Worm (Caenorhabditis elegans) whole organism, L4 larva: Measurements from ENCODE around the gene usp-50.

Experiments used
- F10B5.3 ChIP-seq: sonication (generic microtip); optimal IDR thresholded peaks from 2 replicates; lab custom pipeline; 2016; ENCODE audit warnings: mild to moderate bottlenecking, missing genetic modification characterization, missing compliant biosample characterization
- F26F4.8 ChIP-seq: fragments of 200-800 bp; sonication (Bioruptor generic); conservative IDR thresholded peaks from 2 replicates; pipeline ENCODE4 v1.3.6; 2022; ENCODE audit warnings: missing genetic modification characterization, missing compliant biosample characterization
- F44E2.7 ChIP-seq: fragments of 200-800 bp; sonication (Bioruptor generic); IDR thresholded peaks from 2 replicates; pipeline ENCODE4 v2.1.2; 2022; ENCODE audit warnings: missing genetic modification characterization, missing compliant biosample characterization
- F49E8.2 ChIP-seq: sonication (generic microtip); optimal IDR thresholded peaks from 2 replicates; lab custom pipeline; 2016; ENCODE audit warnings: missing compliant biosample characterization, mild to moderate bottlenecking, missing genetic modification characterization, borderline replicate concordance
- T20F7.1 ChIP-seq: fragments of 200-800 bp; sonication (Bioruptor generic); optimal IDR thresholded peaks from 2 replicates; lab custom pipeline; 2018; ENCODE audit warnings: mild to moderate bottlenecking, missing genetic modification characterization, missing compliant biosample characterization
- T26A8.4 ChIP-seq: fragments of 200-800 bp; sonication (Bioruptor generic); IDR thresholded peaks from 2 replicates; pipeline ENCODE4 v1.3.6; 2022; ENCODE audit warnings: missing genetic modification characterization, missing compliant biosample characterization
- Y105C5A.15 ChIP-seq: fragments of 200-800 bp; sonication (Bioruptor generic); IDR thresholded peaks from 2 replicates; pipeline ENCODE4 v1.3.6; 2022; ENCODE audit warnings: missing genetic modification characterization, missing compliant biosample characterization
- Y75B8A.6 ChIP-seq: fragments of 200-800 bp; sonication (Bioruptor generic); IDR thresholded peaks from 2 replicates; pipeline ENCODE4 v1.3.6; 2022; ENCODE audit warnings: missing genetic modification reagents, missing genetic modification characterization, missing compliant biosample characterization
- aha-1 ChIP-seq: fragments of 150-350 bp; peaks from one replicate; lab custom pipeline; 2014; ENCODE audit warnings: missing biosample characterization, missing genetic modification characterization
- aly-2 ChIP-seq: sonication (generic microtip); optimal IDR thresholded peaks from 2 replicates; lab custom pipeline; 2018; ENCODE audit warnings: missing biosample characterization, missing genetic modification characterization
- ama-1 ChIP-seq: fragments of 150-350 bp; optimal IDR thresholded peaks from 2 replicates; lab custom pipeline; 2014; ENCODE audit warnings: inconsistent platforms, mixed read lengths
- attf-4 ChIP-seq: sonication (generic microtip); optimal IDR thresholded peaks from 3 replicates; lab custom pipeline; 2017; ENCODE audit warnings: missing biosample characterization, missing genetic modification characterization
- ceh-82 ChIP-seq: sonication (generic microtip); optimal IDR thresholded peaks from 2 replicates; lab custom pipeline; 2017; ENCODE audit warnings: missing biosample characterization, missing genetic modification characterization
- ces-1 ChIP-seq: fragments of 150-350 bp; sonication (generic microtip); optimal IDR thresholded peaks from 4 replicates; lab custom pipeline; 2014; ENCODE audit warnings: missing biosample characterization, missing genetic modification reagents, missing genetic modification characterization
- daf-12 ChIP-seq: fragments of 150-350 bp; optimal IDR thresholded peaks from 2 replicates; lab custom pipeline; 2014; ENCODE audit warnings: missing biosample characterization, missing genetic modification reagents, missing genetic modification characterization
- daf-8 ChIP-seq: fragments of 200-800 bp; sonication (Bioruptor generic); IDR thresholded peaks from 2 replicates; pipeline ENCODE4 v1.3.6; 2022; ENCODE audit warnings: missing genetic modification characterization, missing compliant biosample characterization
- dpl-1 ChIP-seq: fragments of 150-350 bp; optimal IDR thresholded peaks from 2 replicates; lab custom pipeline; 2014; ENCODE audit warnings: missing biosample characterization, missing genetic modification reagents, missing genetic modification characterization
- dve-1 ChIP-seq: sonication (generic microtip); optimal IDR thresholded peaks from 2 replicates; lab custom pipeline; 2017; ENCODE audit warnings: antibody characterized with exemption, mild to moderate bottlenecking, missing genetic modification characterization, missing compliant biosample characterization; ENCODE audit not compliant: insufficient read depth
- egl-27 ChIP-seq: sonication (generic microtip); optimal IDR thresholded peaks from 3 replicates; lab custom pipeline; 2017; ENCODE audit warnings: missing biosample characterization, missing genetic modification reagents, missing genetic modification characterization
- fos-1 ChIP-seq: fragments of 150-350 bp; optimal IDR thresholded peaks from 2 replicates; lab custom pipeline; 2014; ENCODE audit warnings: missing biosample characterization, missing genetic modification characterization
- hlh-11 ChIP-seq: fragments of 200-800 bp; sonication (Bioruptor generic); optimal IDR thresholded peaks from 2 replicates; lab custom pipeline; 2018; ENCODE audit warnings: mild to moderate bottlenecking, missing genetic modification characterization, missing compliant biosample characterization
- hlh-30 ChIP-seq: sonication (generic microtip); optimal IDR thresholded peaks from 2 replicates; lab custom pipeline; 2017; ENCODE audit warnings: antibody characterized with exemption, mild to moderate bottlenecking, missing genetic modification characterization, missing compliant biosample characterization; ENCODE audit not compliant: insufficient read depth
- hmg-1.1 ChIP-seq: fragments of 200-800 bp; sonication (Bioruptor generic); IDR thresholded peaks from 2 replicates; pipeline ENCODE4 v1.3.6; 2022; ENCODE audit warnings: missing genetic modification reagents, missing genetic modification characterization, missing compliant biosample characterization
- lin-13 ChIP-seq: fragments of 150-350 bp; optimal IDR thresholded peaks from 2 replicates; lab custom pipeline; 2014; ENCODE audit warnings: missing biosample characterization, missing genetic modification reagents, missing genetic modification characterization
- lir-3 ChIP-seq: sonication (generic microtip); optimal IDR thresholded peaks from 2 replicates; lab custom pipeline; 2016; ENCODE audit warnings: mild to moderate bottlenecking, missing genetic modification characterization, missing compliant biosample characterization
- lsy-2 ChIP-seq, 2 experiments: fragments of 150-350 bp in 1 of 2; sonication (generic microtip) in 1 of 2; optimal IDR thresholded peaks; 2 replicates each; lab custom pipeline; 2014 to 2017; ENCODE audit warnings: missing biosample characterization in 2 of 2, missing genetic modification characterization in 2 of 2
- madf-9 ChIP-seq: fragments of 200-800 bp; sonication (Bioruptor generic); conservative IDR thresholded peaks from 2 replicates; pipeline ENCODE4 v1.3.6; 2022; ENCODE audit warnings: missing genetic modification reagents, missing genetic modification characterization, missing compliant biosample characterization
- mdl-1 ChIP-seq, 2 experiments: fragments of 150-350 bp in 1 of 2; sonication (generic microtip) in 1 of 2; optimal IDR thresholded peaks; 2 replicates each; lab custom pipeline; 2014 to 2017; ENCODE audit warnings: missing biosample characterization in 2 of 2, missing genetic modification characterization in 2 of 2
- mdt-29 ChIP-seq: fragments of 200-800 bp; sonication (Bioruptor generic); IDR thresholded peaks from 2 replicates; pipeline ENCODE4 v1.3.6; 2022; ENCODE audit warnings: missing genetic modification reagents, missing genetic modification characterization, missing compliant biosample characterization
- mep-1 ChIP-seq: fragments of 150-350 bp; sonication (generic microtip); optimal IDR thresholded peaks from 3 replicates; lab custom pipeline; 2014; ENCODE audit warnings: missing biosample characterization, missing genetic modification characterization
- nhr-10 ChIP-seq: fragments of 150-350 bp; optimal IDR thresholded peaks from 2 replicates; lab custom pipeline; 2014; ENCODE audit warnings: missing biosample characterization, missing genetic modification characterization
- nhr-11 ChIP-seq: fragments of 150-350 bp; optimal IDR thresholded peaks from 2 replicates; lab custom pipeline; 2014; ENCODE audit warnings: missing biosample characterization, missing genetic modification characterization
- nhr-25 ChIP-seq: sonication (generic microtip); optimal IDR thresholded peaks from 2 replicates; lab custom pipeline; 2017; ENCODE audit warnings: missing genetic modification characterization, mild to moderate bottlenecking, missing compliant biosample characterization, antibody characterized with exemption, moderate library complexity, borderline replicate concordance; ENCODE audit not compliant: insufficient read depth
- nhr-28 ChIP-seq: fragments of 150-350 bp; optimal IDR thresholded peaks from 2 replicates; lab custom pipeline; 2014; ENCODE audit warnings: missing biosample characterization, missing genetic modification characterization
- nhr-42 ChIP-seq: fragments of 200-800 bp; sonication (Bioruptor generic); IDR thresholded peaks from 2 replicates; pipeline ENCODE4 v1.3.6; 2022; ENCODE audit warnings: missing genetic modification characterization, missing compliant biosample characterization
- nhr-6 ChIP-seq: fragments of 150-350 bp; optimal IDR thresholded peaks from 2 replicates; lab custom pipeline; 2014; ENCODE audit warnings: missing biosample characterization, missing genetic modification characterization
- nhr-76 ChIP-seq: fragments of 150-350 bp; optimal IDR thresholded peaks from 2 replicates; lab custom pipeline; 2014; ENCODE audit warnings: missing biosample characterization, missing genetic modification characterization
- php-3 ChIP-seq: fragments of 200-800 bp; sonication (Bioruptor generic); IDR thresholded peaks from 2 replicates; pipeline ENCODE4 v1.3.6; 2022; ENCODE audit warnings: missing genetic modification reagents, missing genetic modification characterization, missing compliant biosample characterization
- rbr-2 ChIP-seq: sonication (generic microtip); optimal IDR thresholded peaks from 2 replicates; lab custom pipeline; 2016; ENCODE audit warnings: missing genotype, missing genetic modification characterization, missing compliant biosample characterization
- set-16 ChIP-seq: fragments of 200-800 bp; sonication (Bioruptor generic); IDR thresholded peaks from 2 replicates; pipeline ENCODE4 v1.3.6; 2022; ENCODE audit warnings: missing genetic modification reagents, missing genetic modification characterization, missing compliant biosample characterization
- tra-1 ChIP-seq: fragments of 200-800 bp; sonication (Bioruptor generic); IDR thresholded peaks from 2 replicates; pipeline ENCODE4 v1.3.6; 2022; ENCODE audit warnings: missing genetic modification reagents, missing genetic modification characterization, missing compliant biosample characterization
- unc-62 ChIP-seq, 3 experiments: fragments of 150-350 bp in 1 of 3; sonication (generic microtip); optimal IDR thresholded peaks in 2 of 3; peaks in 1 of 3; 1 replicate in 1 of 3; 2 replicates in 2 of 3; lab custom pipeline; 2014 to 2017; ENCODE audit warnings: missing biosample characterization in 3 of 3, missing genetic modification characterization in 3 of 3, missing genetic modification reagents in 3 of 3, missing genotype in 1 of 3
- zag-1 ChIP-seq: fragments of 150-350 bp; optimal IDR thresholded peaks from 2 replicates; lab custom pipeline; 2014; ENCODE audit warnings: missing biosample characterization, missing genetic modification characterization
- zfp-3 ChIP-seq: fragments of 200-800 bp; sonication (Bioruptor generic); conservative IDR thresholded peaks from 2 replicates; pipeline ENCODE4 v1.3.6; 2022; ENCODE audit warnings: missing genetic modification reagents, missing genetic modification characterization, missing compliant biosample characterization
- zip-2 ChIP-seq: fragments of 150-350 bp; optimal IDR thresholded peaks from 2 replicates; lab custom pipeline; 2014; ENCODE audit warnings: missing biosample characterization, missing genetic modification characterization
- ztf-7 ChIP-seq: fragments of 150-350 bp; optimal IDR thresholded peaks from 2 replicates; lab custom pipeline; 2014; ENCODE audit warnings: missing biosample characterization, missing genetic modification characterization

usp-50 gene

DNA sequence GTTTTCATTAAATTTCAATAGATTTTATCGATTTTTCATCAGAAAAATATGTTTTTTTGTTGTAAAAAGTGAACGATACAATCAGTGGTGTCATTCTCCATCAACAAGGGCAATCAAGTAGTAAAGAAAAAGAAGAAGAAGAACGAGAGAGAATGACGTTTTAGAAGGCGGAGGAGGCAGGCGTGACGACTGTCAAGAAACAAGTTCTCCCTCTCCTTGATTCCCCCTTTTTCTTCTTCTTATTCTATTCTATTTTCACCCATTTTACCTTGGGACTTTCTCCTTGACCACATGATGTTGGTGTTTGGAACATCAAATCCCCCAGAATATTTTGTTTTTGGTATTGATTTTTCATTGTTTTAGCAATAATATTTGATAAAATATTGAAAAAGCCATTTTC lies 19.0 kb upstream of the usp-50 start (continued):
- no peak for TF ChIP-seq F10B5.3
- TF ChIP-seq dpl-1: no peak
- no peak for TF ChIP-seq F44E2.7 (GFP tag; lab: Robert Waterston, UW)
- TF ChIP-seq T26A8.4 (GFP tag; lab: Robert Waterston, UW): no peak
- no peak for TF ChIP-seq ces-1 (GFP tag; lab: Kevin White, UChicago)
- TF ChIP-seq unc-62 (GFP tag; optimal IDR thresholded peaks at IDR 0.05 in 1 of 2; lab: Kevin White, UChicago): peak in 1 of 2 experiments; percentile 95
- TF ChIP-seq unc-62 (tag; optimal IDR thresholded peaks at IDR 0.05; lab: Kevin White, UChicago): no peak
- TF ChIP-seq ceh-82 (tag; lab: Kevin White, UChicago): no peak
- TF ChIP-seq Y105C5A.15 (GFP tag; lab: Robert Waterston, UW): no peak
- no peak for TF ChIP-seq F26F4.8 (GFP tag; lab: Robert Waterston, UW)
- TF ChIP-seq mdl-1 (tag; optimal IDR thresholded peaks at IDR 0.05; lab: Kevin White, UChicago): peak in 1 of 2 experiments; percentile 50
- TF ChIP-seq attf-4 (tag; lab: Kevin White, UChicago): no peak
- TF ChIP-seq php-3 (GFP tag; lab: Robert Waterston, UW): no peak
- no peak for TF ChIP-seq ztf-7 (tag; lab: Kevin White, UChicago)
- TF ChIP-seq Y75B8A.6 (GFP tag; lab: Robert Waterston, UW): no peak
- peak; percentile 18 for TF ChIP-seq hlh-11
- no peak for TF ChIP-seq F49E8.2 (tag; lab: Kevin White, UChicago)
- no peak for TF ChIP-seq lir-3 (tag; lab: Kevin White, UChicago)
- no peak for TF ChIP-seq rbr-2 (tag; lab: Kevin White, UChicago)
- TF ChIP-seq ama-1: no peak
- TF ChIP-seq daf-12: no peak
- no peak for TF ChIP-seq egl-27 (tag; lab: Kevin White, UChicago)
- no peak for TF ChIP-seq mdt-29
- TF ChIP-seq zfp-3 (GFP tag; lab: Robert Waterston, UW): no peak
- no peak for TF ChIP-seq set-16 (GFP tag; lab: Robert Waterston, UW)
- no peak for TF ChIP-seq nhr-10
- no peak for TF ChIP-seq T20F7.1
- no peak for TF ChIP-seq nhr-76 (tag; lab: Kevin White, UChicago)
- TF ChIP-seq aly-2 (tag; lab: Kevin White, UChicago): no peak
- TF ChIP-seq nhr-25 (tag; lab: Kevin White, UChicago): peak; percentile 76
- TF ChIP-seq tra-1 (GFP tag; lab: Robert Waterston, UW): no peak
- TF ChIP-seq nhr-28 (tag; lab: Kevin White, UChicago): peak; percentile 46
- TF ChIP-seq, all 104 proteins: peak for 8

DNA sequence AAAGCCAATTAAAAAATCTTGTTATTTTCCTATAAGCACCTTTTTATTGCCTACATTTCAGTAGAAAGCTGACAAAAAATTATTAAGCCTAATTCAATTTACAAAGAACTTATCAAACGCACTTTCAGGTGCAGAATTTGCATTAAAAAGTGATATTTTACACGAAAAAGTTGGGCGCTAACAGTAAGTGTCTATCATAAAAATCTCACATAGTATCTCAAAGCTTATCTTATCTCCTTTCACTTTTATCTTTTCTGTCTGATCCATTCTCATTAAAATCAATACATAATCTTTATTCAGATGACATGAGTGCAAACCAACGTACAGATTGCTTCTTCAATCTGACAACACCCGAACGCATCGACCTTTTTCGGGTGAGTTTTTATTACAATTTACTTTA lies 14.7 kb upstream of the usp-50 start, which contains the start of gene dcar-1:
TSS of gene dcar-1 (plus strand) at position 301 of the 400 bp plus-strand sequence.
- TF ChIP-seq T26A8.4 (GFP tag; lab: Robert Waterston, UW) (no peak), ceh-82 (tag; lab: Kevin White, UChicago) (no peak), fos-1 (no peak)

DNA sequence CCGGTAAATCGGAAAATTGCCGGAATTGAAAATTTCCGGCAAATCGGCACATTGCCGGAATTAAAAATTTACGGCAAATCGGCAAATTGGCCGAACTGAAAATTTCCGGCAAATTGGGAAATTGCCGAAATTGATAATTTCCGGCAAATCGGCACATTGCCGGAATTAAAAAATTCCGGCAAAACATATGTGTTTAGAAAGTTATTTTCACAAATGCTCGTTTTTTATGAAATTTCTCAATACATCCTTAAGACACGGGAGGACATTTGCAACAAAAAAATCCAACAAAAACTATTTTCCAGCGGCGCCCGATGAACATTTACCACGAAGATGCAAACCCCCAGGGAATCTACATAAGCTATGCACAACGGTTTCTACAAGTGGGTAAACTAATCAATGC lies 6.0 kb upstream of the usp-50 start, which contains the start of gene C06H5.8:
TSS of gene C06H5.8 (plus strand) at position 301 of the 400 bp plus-strand sequence.
- TF ChIP-seq mep-1 (no peak), nhr-76 (tag; lab: Kevin White, UChicago) (no peak), unc-62 (GFP tag; optimal IDR thresholded peaks at IDR 0.05 in 1 of 2; lab: Kevin White, UChicago) (no peak), unc-62 (tag; optimal IDR thresholded peaks at IDR 0.05; lab: Kevin White, UChicago) (no peak), zfp-3 (GFP tag; lab: Robert Waterston, UW) (no peak), F10B5.3 (no peak), madf-9 (no peak)
- TF ChIP-seq, all 104 proteins: peak for 0

DNA sequence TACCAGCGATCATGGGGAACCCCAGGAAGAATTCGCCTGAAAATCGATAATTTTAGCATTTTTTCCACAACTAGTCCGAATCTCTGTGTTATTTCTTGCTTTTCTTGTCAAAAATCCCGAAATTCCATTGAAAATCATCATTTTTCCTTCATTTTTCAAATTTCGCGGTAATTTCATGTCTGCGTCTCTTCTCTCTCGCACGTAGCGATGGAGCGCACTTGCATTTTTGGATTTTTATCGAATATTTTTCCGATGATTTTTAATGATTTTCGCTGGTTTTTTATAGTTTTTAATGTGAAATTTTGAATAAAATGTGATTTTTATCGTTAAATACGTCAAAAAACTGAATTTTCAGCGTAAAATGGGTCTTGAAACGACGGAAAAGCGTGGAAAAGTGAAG lies 3.3 kb upstream of the usp-50 start, which contains the start of gene E01B7.2:
TSS of gene E01B7.2 (plus strand) at position 350 of the 400 bp plus-strand sequence.
- TF ChIP-seq unc-62 (GFP tag; optimal IDR thresholded peaks at IDR 0.05 in 1 of 2; lab: Kevin White, UChicago) (peak in 1 of 2 experiments; percentile 76), unc-62 (tag; optimal IDR thresholded peaks at IDR 0.05; lab: Kevin White, UChicago) (no peak), hmg-1.1 (GFP tag; lab: Robert Waterston, UW) (0 out of 2 replicates have a peak, but pooled peaks have one; percentile 22), hlh-30 (tag; lab: Kevin White, UChicago) (peak; percentile 60), nhr-11 (peak; percentile 22), dve-1 (tag; lab: Kevin White, UChicago) (peak; percentile 78), lsy-2 (tag; optimal IDR thresholded peaks at IDR 0.05; lab: Kevin White, UChicago) (peak in 1 of 2 experiments; percentile 88), lin-13 (peak; percentile 59), nhr-42 (0 out of 2 replicates have a peak, but pooled peaks have one; percentile 6), daf-8 (GFP tag; lab: Robert Waterston, UW) (no peak), set-16 (GFP tag; lab: Robert Waterston, UW) (no peak), zip-2 (tag; lab: Kevin White, UChicago) (no peak), nhr-6 (peak; percentile 42), nhr-28 (tag; lab: Kevin White, UChicago) (peak; percentile 27), dpl-1 (peak; percentile 97), aha-1 (tag; lab: Kevin White, UChicago) (no peak), mep-1 (peak; percentile 61), zag-1 (peak; percentile 6)
